Worm (Caenorhabditis elegans) whole organism, early embryonic: ENCODE data around the gene btbd-10.
"Not testable (repeated sequence)": the region's sequence is repeated elsewhere in the genome, so short reads cannot be mapped to it uniquely, and the experiment has no call there.

ENCODE experiments used
- B0310.2 ChIP-seq: sonication (generic microtip); optimal IDR thresholded peaks from 2 replicates; lab custom pipeline; 2016; ENCODE audit warnings: mild to moderate bottlenecking, missing genetic modification characterization, missing compliant biosample characterization
- F13C5.2 ChIP-seq: sonication (generic microtip); optimal IDR thresholded peaks from 2 replicates; lab custom pipeline; 2017; ENCODE audit warnings: mild to moderate bottlenecking, missing genetic modification characterization, inconsistent platforms, missing compliant biosample characterization
- aly-1 ChIP-seq: sonication (generic microtip); optimal IDR thresholded peaks from 2 replicates; lab custom pipeline; 2016; ENCODE audit warnings: missing genetic modification characterization, missing compliant biosample characterization
- ama-1 ChIP-seq: fragments of 150-350 bp; optimal IDR thresholded peaks from 2 replicates; lab custom pipeline; 2014
- ceh-13 ChIP-seq: fragments of 200-800 bp; sonication (Bioruptor generic); optimal IDR thresholded peaks from 2 replicates; lab custom pipeline; 2018; ENCODE audit warnings: mild to moderate bottlenecking, missing genetic modification characterization, missing compliant biosample characterization
- ceh-36 ChIP-seq: sonication (generic microtip); optimal IDR thresholded peaks from 2 replicates; lab custom pipeline; 2016; ENCODE audit warnings: missing genetic modification characterization, inconsistent platforms, missing compliant biosample characterization
- ets-7 ChIP-seq: sonication (generic microtip); optimal IDR thresholded peaks from 2 replicates; lab custom pipeline; 2016; ENCODE audit warnings: missing genotype, missing genetic modification characterization, missing compliant biosample characterization
- flt-1 ChIP-seq: fragments of 200-800 bp; sonication (Bioruptor generic); IDR thresholded peaks from 2 replicates; pipeline ENCODE4 v1.3.6; 2022; ENCODE audit warnings: missing genetic modification characterization, missing compliant biosample characterization
- hmbx-1 ChIP-seq: sonication (generic microtip); optimal IDR thresholded peaks from 2 replicates; lab custom pipeline; 2016; ENCODE audit warnings: mild to moderate bottlenecking, missing genetic modification characterization, missing compliant biosample characterization
- hmg-4 ChIP-seq: fragments of 200-800 bp; sonication (Bioruptor generic); optimal IDR thresholded peaks from 2 replicates; lab custom pipeline; 2018; ENCODE audit warnings: mild to moderate bottlenecking, missing genetic modification characterization, missing compliant biosample characterization
- hnd-1 ChIP-seq: sonication (generic microtip); optimal IDR thresholded peaks from 2 replicates; lab custom pipeline; 2016; ENCODE audit warnings: missing genetic modification characterization, missing compliant biosample characterization
- pes-1 ChIP-seq: fragments of 200-800 bp; sonication (Bioruptor generic); IDR thresholded peaks from 2 replicates; pipeline ENCODE4 v1.3.6; 2022; ENCODE audit warnings: missing genetic modification reagents, missing genetic modification characterization, missing compliant biosample characterization
- scrt-1 ChIP-seq: fragments of 200-800 bp; sonication (Bioruptor generic); IDR thresholded peaks from 2 replicates; pipeline ENCODE4 v1.3.6; 2022; ENCODE audit warnings: missing genetic modification characterization, missing compliant biosample characterization
- sea-1 ChIP-seq: fragments of 200-800 bp; sonication (Bioruptor generic); conservative IDR thresholded peaks from 2 replicates; pipeline ENCODE4 v1.3.6; 2022; ENCODE audit warnings: missing genetic modification characterization, missing compliant biosample characterization
- tbx-11 ChIP-seq: fragments of 200-800 bp; sonication (Bioruptor generic); IDR thresholded peaks from 2 replicates; pipeline ENCODE4 v1.3.6; 2022; ENCODE audit warnings: missing genetic modification characterization, missing compliant biosample characterization
- tbx-37 ChIP-seq: fragments of 200-800 bp; sonication (Bioruptor generic); conservative IDR thresholded peaks from 2 replicates; pipeline ENCODE4 v1.3.6; 2022; ENCODE audit warnings: missing genetic modification reagents, missing genetic modification characterization, missing compliant biosample characterization
- tra-4 ChIP-seq: sonication (generic microtip); optimal IDR thresholded peaks from 2 replicates; lab custom pipeline; 2017; ENCODE audit warnings: missing genetic modification characterization, missing compliant biosample characterization

The btbd-10 gene

DNA sequence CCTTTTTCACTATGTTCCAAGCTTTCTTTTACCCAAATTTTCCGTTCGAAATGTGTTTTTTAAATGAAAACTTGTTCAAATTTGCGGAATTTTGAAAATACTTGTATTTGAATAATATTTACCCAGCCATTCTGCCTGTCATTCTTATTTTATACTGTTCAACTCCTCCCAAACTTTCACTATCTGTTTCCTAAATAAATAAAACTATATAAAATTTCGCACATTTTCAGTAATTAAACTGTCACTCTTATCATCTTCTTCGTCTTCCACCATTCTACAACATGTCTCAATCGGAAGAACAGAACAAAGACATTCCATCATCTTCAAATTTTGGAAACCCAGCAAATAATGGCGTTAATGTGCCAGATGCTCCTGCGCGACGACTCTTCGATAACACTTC, at the start of gene btbd-10:
TSS of gene btbd-10 (plus strand) at position 231 of the 400 bp plus-strand sequence.
- no peak for TF ChIP-seq aly-1 (tag; lab: Kevin White, UChicago)
- no peak for TF ChIP-seq ets-7 (tag; lab: Kevin White, UChicago)
- TF ChIP-seq ama-1 (lab: Kevin White, UChicago) = no peak
- no peak for TF ChIP-seq ceh-13 (GFP tag; lab: Kevin White, UChicago)
- TF ChIP-seq tbx-11 (GFP tag; lab: Robert Waterston, UW) = no peak
- TF ChIP-seq ceh-36 = no peak
- no peak for TF ChIP-seq tbx-37 (GFP tag; lab: Robert Waterston, UW)
- no peak for TF ChIP-seq F13C5.2 (tag; lab: Kevin White, UChicago)
- TF ChIP-seq hnd-1 (tag; lab: Kevin White, UChicago) = no peak
- TF ChIP-seq pes-1 (GFP tag; lab: Robert Waterston, UW) = no peak
- no peak for TF ChIP-seq scrt-1 (GFP tag; lab: Robert Waterston, UW)
- TF ChIP-seq flt-1 (GFP tag; lab: Robert Waterston, UW) = no peak

DNA sequence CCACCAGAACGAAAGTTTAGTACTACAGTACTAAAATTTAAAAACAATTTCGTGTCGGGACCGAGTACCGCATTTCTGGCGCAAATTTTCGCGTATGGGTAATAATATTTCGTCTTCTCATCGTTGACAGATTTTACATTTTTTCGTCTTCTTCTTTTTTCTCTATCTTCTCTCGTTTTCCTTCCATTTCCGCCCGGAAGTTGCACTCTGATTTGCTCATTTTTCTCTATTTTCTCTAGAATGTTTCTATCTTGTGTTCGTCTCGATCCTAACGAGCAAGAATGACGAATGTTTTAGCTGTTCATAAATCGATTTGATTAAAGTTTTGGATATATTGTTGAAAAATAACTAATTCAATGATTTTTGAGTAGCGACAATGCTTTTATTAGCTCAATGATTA, 49.3 kb upstream of the btbd-10 start:
- TF ChIP-seq scrt-1 (GFP tag; lab: Robert Waterston, UW) = no peak
- TF ChIP-seq tbx-37 (GFP tag; lab: Robert Waterston, UW) = no peak
- TF ChIP-seq tbx-11 (GFP tag; lab: Robert Waterston, UW) = no peak
- no peak for TF ChIP-seq ceh-13 (GFP tag; lab: Kevin White, UChicago)
- TF ChIP-seq hmbx-1 (tag; lab: Kevin White, UChicago) = no peak
- no peak for TF ChIP-seq tra-4 (tag; lab: Kevin White, UChicago)
- TF ChIP-seq ets-7 (tag; lab: Kevin White, UChicago) = no peak
- TF ChIP-seq F13C5.2 (tag; lab: Kevin White, UChicago) = no peak
- TF ChIP-seq flt-1 (GFP tag; lab: Robert Waterston, UW) = no peak
- no peak for TF ChIP-seq sea-1 (GFP tag; lab: Robert Waterston, UW)

DNA sequence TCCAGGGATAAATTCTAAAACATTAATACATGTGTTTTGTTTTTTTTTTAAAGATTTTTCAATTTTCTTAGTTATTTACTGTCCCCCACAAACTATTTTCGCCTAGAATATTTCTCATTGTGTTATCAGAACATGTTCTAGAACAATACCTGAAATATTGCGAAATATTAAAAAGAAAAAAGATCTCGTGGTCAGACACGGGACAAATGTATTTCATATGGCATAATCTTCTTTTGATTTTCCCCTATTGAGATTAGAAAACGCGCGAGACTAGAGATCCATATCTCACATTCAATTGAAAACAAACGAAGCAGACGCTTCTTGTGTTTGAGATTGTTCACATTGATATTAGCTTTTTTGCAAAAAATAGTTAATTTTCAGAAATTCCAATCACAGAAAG, 48.7 kb upstream of the btbd-10 start:
- TF ChIP-seq aly-1 (tag; lab: Kevin White, UChicago) (no peak), ceh-36 (no peak), ceh-13 (GFP tag; lab: Kevin White, UChicago) (no peak), sea-1 (GFP tag; lab: Robert Waterston, UW) (no peak), F13C5.2 (tag; lab: Kevin White, UChicago) (no peak), flt-1 (GFP tag; lab: Robert Waterston, UW) (no peak), ama-1 (lab: Kevin White, UChicago) (no peak), tra-4 (tag; lab: Kevin White, UChicago) (no peak), ets-7 (tag; lab: Kevin White, UChicago) (no peak), tbx-37 (GFP tag; lab: Robert Waterston, UW) (no peak), tbx-11 (GFP tag; lab: Robert Waterston, UW) (no peak), scrt-1 (GFP tag; lab: Robert Waterston, UW) (no peak)

DNA sequence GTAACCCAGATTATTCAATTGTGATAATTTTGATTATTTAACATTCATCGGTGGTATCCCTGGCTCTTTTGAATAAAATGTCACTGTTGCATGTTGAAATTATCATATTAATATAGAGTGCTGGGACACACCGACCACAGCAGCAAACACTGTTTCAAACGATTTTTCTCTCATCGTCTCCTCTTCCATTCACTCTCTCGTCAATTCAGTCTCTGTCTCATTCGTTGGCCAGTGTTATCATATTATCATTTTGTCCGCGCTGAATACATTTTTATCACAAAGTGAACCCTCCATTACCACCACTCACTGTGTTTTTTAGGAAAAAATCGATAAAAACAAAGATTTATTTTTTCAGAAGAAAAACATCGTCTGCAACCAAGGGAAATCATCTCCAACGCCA, 47.7 kb upstream of the btbd-10 start:
- TF ChIP-seq aly-1 (tag; lab: Kevin White, UChicago) (no peak), hmbx-1 (tag; lab: Kevin White, UChicago) (no peak), hnd-1 (tag; lab: Kevin White, UChicago) (no peak), tra-4 (tag; lab: Kevin White, UChicago) (no peak), ceh-36 (no peak), pes-1 (GFP tag; lab: Robert Waterston, UW) (no peak), ets-7 (tag; lab: Kevin White, UChicago) (no peak), F13C5.2 (tag; lab: Kevin White, UChicago) (no peak), tbx-11 (GFP tag; lab: Robert Waterston, UW) (no peak), ceh-13 (GFP tag; lab: Kevin White, UChicago) (no peak), scrt-1 (GFP tag; lab: Robert Waterston, UW) (no peak), tbx-37 (GFP tag; lab: Robert Waterston, UW) (no peak), flt-1 (GFP tag; lab: Robert Waterston, UW) (no peak), sea-1 (GFP tag; lab: Robert Waterston, UW) (no peak), ama-1 (lab: Kevin White, UChicago) (no peak), hmg-4 (GFP tag; lab: Kevin White, UChicago) (no peak), B0310.2 (tag; lab: Kevin White, UChicago) (no peak)

DNA sequence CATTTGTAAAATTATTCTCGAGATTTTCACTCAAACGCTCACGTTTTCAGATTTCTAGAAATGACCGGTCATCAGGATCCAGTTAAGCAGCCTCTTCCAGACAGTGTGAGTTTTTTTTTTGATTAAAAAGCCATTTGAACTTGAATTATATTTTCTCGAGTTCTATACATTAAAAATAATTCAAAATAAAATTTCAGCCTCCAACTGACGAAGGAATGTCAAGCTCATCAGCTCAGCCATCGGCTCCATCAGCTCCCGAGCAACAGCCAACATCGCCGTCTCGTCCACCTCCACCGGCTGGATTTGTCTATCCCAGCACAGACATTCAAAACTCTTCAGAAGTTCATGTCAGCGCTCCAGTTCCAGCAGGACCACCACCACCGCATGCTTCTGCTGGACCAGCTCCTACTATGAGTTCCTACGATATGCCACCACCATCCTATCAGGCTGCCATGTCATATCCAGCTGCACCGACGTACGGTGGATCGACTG, 46.9 kb upstream of the btbd-10 start, which contains the start of gene F11G11.5:
TSS of gene F11G11.5 (plus strand) at position 51 of the 492 bp plus-strand sequence.
- no peak for TF ChIP-seq tra-4 (tag; lab: Kevin White, UChicago)
- no peak for TF ChIP-seq ama-1 (lab: Kevin White, UChicago)

DNA sequence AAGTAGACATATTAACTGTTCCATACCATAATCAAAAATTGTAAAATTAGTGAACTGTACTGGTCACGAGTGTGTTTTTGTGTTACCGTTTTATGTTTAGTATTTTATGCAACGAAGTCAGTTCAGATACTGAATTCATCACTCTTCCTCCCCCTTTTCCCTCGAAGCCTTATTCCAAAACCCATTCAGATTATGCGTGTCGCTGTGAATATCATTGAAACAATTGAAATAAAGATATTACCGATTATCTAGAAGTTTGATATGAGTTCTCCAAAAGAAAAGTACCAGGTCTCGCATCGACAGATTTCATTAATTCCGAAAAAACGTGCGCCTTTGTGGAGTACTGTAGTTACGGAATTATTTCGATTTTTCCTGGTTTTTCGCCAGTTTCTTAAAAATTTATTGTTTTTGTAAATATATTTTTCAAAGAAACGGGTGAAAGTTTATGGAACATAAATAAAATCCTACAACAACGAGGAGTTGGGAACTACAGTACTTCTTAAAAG, 45.8 kb upstream of the btbd-10 start:
- no peak for TF ChIP-seq pes-1 (GFP tag; lab: Robert Waterston, UW)
- no peak for TF ChIP-seq ama-1 (lab: Kevin White, UChicago)
- no peak for TF ChIP-seq F13C5.2 (tag; lab: Kevin White, UChicago)
- TF ChIP-seq B0310.2 (tag; lab: Kevin White, UChicago) = no peak
- TF ChIP-seq tbx-11 (GFP tag; lab: Robert Waterston, UW) = no peak
- TF ChIP-seq tra-4 (tag; lab: Kevin White, UChicago) = no peak
- no peak for TF ChIP-seq hmbx-1 (tag; lab: Kevin White, UChicago)

ce11 chrII:4860260-4860659, 44.5 kb upstream of the btbd-10 start, which contains the start of the genes nspd-5 and F11G11.4:
nspd-5 (minus strand) TSS chrII:4860360.
F11G11.4 (plus strand) TSS chrII:4860594.
- TF ChIP-seq F13C5.2 (tag; lab: Kevin White, UChicago); flt-1 (GFP tag; lab: Robert Waterston, UW); B0310.2 (tag; lab: Kevin White, UChicago): not testable (repeated sequence)
